Worm (Caenorhabditis elegans): ENCODE data around the gene nlp-49.

DNA sequence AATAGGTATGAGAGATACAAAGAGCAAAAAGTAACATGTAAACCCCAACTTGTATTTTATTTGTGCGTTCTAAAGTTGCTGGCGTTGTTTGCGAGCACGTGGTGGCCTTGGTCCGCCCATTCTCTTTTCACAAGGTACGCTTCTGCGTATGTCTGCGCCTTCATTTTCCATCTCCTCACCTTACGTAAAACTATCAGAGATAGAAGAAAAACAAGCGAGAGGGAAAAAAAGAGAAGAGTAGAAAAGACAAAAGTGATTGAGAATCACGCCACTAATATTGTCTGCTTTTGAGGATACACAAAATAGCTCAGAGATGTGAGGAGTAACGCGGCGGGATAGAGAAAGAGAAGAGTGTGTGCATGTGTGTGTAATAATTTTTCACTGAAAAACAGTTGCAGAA is 37.7 kb downstream of the nlp-49 start:
- no peak for TF ChIP-seq nhr-12 (tag; optimal IDR thresholded peaks at IDR 0.05)
- no peak for TF ChIP-seq pha-4 (tag; optimal IDR thresholded peaks at IDR 0.05)
- TF ChIP-seq nhr-28 (tag; optimal IDR thresholded peaks at IDR 0.05), result no peak
- no peak for TF ChIP-seq mls-2 (tag; optimal IDR thresholded peaks at IDR 0.05)

Measured in whole organism, mixed stage, embryonic.